Fruit fly (Drosophila melanogaster): ENCODE measurements around the gene mts.

- TF ChIP-seq pan (optimal IDR thresholded peaks at IDR 0.05) = no peak
- TF ChIP-seq br (GFP tag; optimal IDR thresholded peaks at IDR 0.05) = no peak
- TF ChIP-seq Mio (GFP tag; optimal IDR thresholded peaks at IDR 0.05) = no peak
- TF ChIP-seq ey (GFP tag; optimal IDR thresholded peaks at IDR 0.05) = no peak
- no peak for TF ChIP-seq Jra (GFP tag; optimal IDR thresholded peaks at IDR 0.05)
- TF ChIP-seq OdsH (GFP tag; optimal IDR thresholded peaks at IDR 0.05) = no peak
- TF ChIP-seq N (GFP tag; optimal IDR thresholded peaks at IDR 0.05) = no peak
Measured at dm6 chr2L:7879292-7879894, 51.9 kb downstream of the mts start, which contains the start of gene spz3.
